Worm (Caenorhabditis elegans) whole organism, L4/young adult: Measurements from ENCODE around the gene aly-1.

ENCODE experiments used
- W03F9.2 ChIP-seq: fragments of 150-350 bp; optimal IDR thresholded peaks from 2 replicates; lab custom pipeline; 2014; ENCODE audit warnings: missing biosample characterization, missing genetic modification characterization
- dao-5 ChIP-seq: sonication (generic microtip); optimal IDR thresholded peaks from 2 replicates; lab custom pipeline; 2016; ENCODE audit warnings: missing genotype, missing genetic modification characterization, moderate library complexity, missing compliant biosample characterization
- him-1 ChIP-seq: sonication (generic microtip); optimal IDR thresholded peaks from 2 replicates; lab custom pipeline; 2016; ENCODE audit warnings: missing genotype, missing genetic modification reagents, missing genetic modification characterization, missing compliant biosample characterization

- no peak for TF ChIP-seq him-1
- no peak for TF ChIP-seq dao-5 (tag; lab: Kevin White, UChicago)
- TF ChIP-seq W03F9.2 (tag; lab: Kevin White, UChicago) = no peak
Measured at ce11 chrIV:9140172-9140805, 31.6 kb downstream of the aly-1 start.
